Worm (Caenorhabditis elegans): ENCODE results near the gene npr-36.

The npr-36 gene

ce11 chrX:17396456-17396855 lies 36.9 kb downstream of the npr-36 start, which contains the start of the genes vap-1 and F11C7.2:
TSS of gene vap-1 (minus strand) at chrX:17396556.
TSS of gene F11C7.2 (plus strand) at chrX:17396814.
- TF ChIP-seq nhr-237 (tag; optimal IDR thresholded peaks at IDR 0.05), result no peak
- no peak for TF ChIP-seq C34F6.9 (tag; optimal IDR thresholded peaks at IDR 0.05)
- no peak for TF ChIP-seq lin-11 (tag; optimal IDR thresholded peaks at IDR 0.05)
- TF ChIP-seq sem-4 (tag; optimal IDR thresholded peaks at IDR 0.05), result no peak
- TF ChIP-seq R02D3.7 (tag; optimal IDR thresholded peaks at IDR 0.05), result no peak
- TF ChIP-seq zag-1 (tag; optimal IDR thresholded peaks at IDR 0.05), result no peak
- no peak for TF ChIP-seq snpc-4 (tag; optimal IDR thresholded peaks at IDR 0.05)
- no peak for TF ChIP-seq nhr-23 (tag; optimal IDR thresholded peaks at IDR 0.05)
- no peak for TF ChIP-seq unc-62 (GFP tag; optimal IDR thresholded peaks at IDR 0.05)
- TF ChIP-seq gmeb-1 (tag; optimal IDR thresholded peaks at IDR 0.05), result no peak
- TF ChIP-seq unc-55 (GFP tag; optimal IDR thresholded peaks at IDR 0.05), result no peak
- no peak for TF ChIP-seq unc-39 (tag; optimal IDR thresholded peaks at IDR 0.05)
- no peak for TF ChIP-seq nhr-10 (tag; optimal IDR thresholded peaks at IDR 0.05)
- no peak for TF ChIP-seq aly-2 (tag; optimal IDR thresholded peaks at IDR 0.05)
- TF ChIP-seq nhr-77 (tag; optimal IDR thresholded peaks at IDR 0.05), result no peak
- TF ChIP-seq ztf-11 (tag; optimal IDR thresholded peaks at IDR 0.05), result no peak
- no peak for TF ChIP-seq F13H6.1 (tag; optimal IDR thresholded peaks at IDR 0.05)
- TF ChIP-seq ceh-16 (tag; optimal IDR thresholded peaks at IDR 0.05), result no peak

- no peak for TF ChIP-seq fos-1 (tag; optimal IDR thresholded peaks at IDR 0.05)
- no peak for TF ChIP-seq snpc-4 (tag; optimal IDR thresholded peaks at IDR 0.05)
- no peak for TF ChIP-seq nhr-6 (tag; optimal IDR thresholded peaks at IDR 0.05)
- TF ChIP-seq nhr-25 (tag; optimal IDR thresholded peaks at IDR 0.05), result no peak
- no peak for TF ChIP-seq aly-2 (tag; optimal IDR thresholded peaks at IDR 0.05)
- TF ChIP-seq nhr-21 (tag; optimal IDR thresholded peaks at IDR 0.05), result no peak
- no peak for TF ChIP-seq peb-1 (tag; optimal IDR thresholded peaks at IDR 0.05)
- TF ChIP-seq lin-11 (tag; optimal IDR thresholded peaks at IDR 0.05), result no peak
- no peak for TF ChIP-seq sma-9 (GFP tag; optimal IDR thresholded peaks at IDR 0.05)
- no peak for TF ChIP-seq sma-9 (tag; optimal IDR thresholded peaks at IDR 0.05)
- no peak for TF ChIP-seq blmp-1 (tag; optimal IDR thresholded peaks at IDR 0.05; ENCODE audit: insufficient read depth)
Observed at ce11 chrX:17398293-17398692, 38.7 kb downstream of the npr-36 start, which contains the start of gene F11C7.7. TSS of gene F11C7.7 (plus strand) at chrX:17398593.

- TF ChIP-seq nhr-10 (tag; optimal IDR thresholded peaks at IDR 0.05) (no peak), ztf-1 (GFP tag; conservative IDR thresholded peaks at IDR 0.05) (no peak), egl-27 (tag; optimal IDR thresholded peaks at IDR 0.05) (no peak), mbf-1 (tag; optimal IDR thresholded peaks at IDR 0.05) (no peak), blmp-1 (tag; optimal IDR thresholded peaks at IDR 0.05; ENCODE audit: insufficient read depth) (no peak), mdl-1 (tag; optimal IDR thresholded peaks at IDR 0.05) (no peak)
Observed at ce11 chrX:17400425-17400824, 40.9 kb downstream of the npr-36 start.

ce11 chrX:17401264-17401663 lies 41.7 kb downstream of the npr-36 start, which contains the start of gene F11C7.6:
TSS of gene F11C7.6 (plus strand) at chrX:17401564.
- no peak for TF ChIP-seq zag-1 (tag; optimal IDR thresholded peaks at IDR 0.05)
- no peak for TF ChIP-seq nhr-6 (tag; optimal IDR thresholded peaks at IDR 0.05)
- TF ChIP-seq unc-62 (GFP tag; optimal IDR thresholded peaks at IDR 0.05), result no peak
- TF ChIP-seq nhr-237 (tag; optimal IDR thresholded peaks at IDR 0.05), result no peak
- no peak for TF ChIP-seq nhr-23 (tag; optimal IDR thresholded peaks at IDR 0.05)
- no peak for TF ChIP-seq nhr-21 (tag; optimal IDR thresholded peaks at IDR 0.05)
- no peak for TF ChIP-seq nhr-129 (tag; optimal IDR thresholded peaks at IDR 0.05)
- no peak for TF ChIP-seq ZK546.5 (tag; optimal IDR thresholded peaks at IDR 0.05)
- no peak for TF ChIP-seq lin-11 (tag; optimal IDR thresholded peaks at IDR 0.05)
- no peak for TF ChIP-seq lin-39 (tag; optimal IDR thresholded peaks at IDR 0.05)
- TF ChIP-seq alr-1 (tag; optimal IDR thresholded peaks at IDR 0.05), result no peak
- no peak for TF ChIP-seq ama-1 (optimal IDR thresholded peaks at IDR 0.05)
- TF ChIP-seq elt-3 (tag; optimal IDR thresholded peaks at IDR 0.05), result no peak
- no peak for TF ChIP-seq unc-39 (tag; optimal IDR thresholded peaks at IDR 0.05)
- TF ChIP-seq ztf-11 (tag; optimal IDR thresholded peaks at IDR 0.05), result no peak
- TF ChIP-seq sma-3 (GFP tag; optimal IDR thresholded peaks at IDR 0.05), result no peak
- TF ChIP-seq fos-1 (tag; optimal IDR thresholded peaks at IDR 0.05), result no peak
